Worm (Caenorhabditis elegans) whole organism, young adult: Measurements from ENCODE around the gene C44H4.8.

Source experiments
- B0019.2 ChIP-seq: fragments of 200-800 bp; sonication (Bioruptor generic); conservative IDR thresholded peaks from 2 replicates; pipeline ENCODE4 v1.3.6; 2022; ENCODE audit warnings: missing genetic modification reagents, missing genetic modification characterization, missing compliant biosample characterization
- B0261.1 ChIP-seq: sonication (generic microtip); optimal IDR thresholded peaks from 2 replicates; lab custom pipeline; 2016; ENCODE audit warnings: mild to moderate bottlenecking, missing genetic modification characterization, moderate library complexity, missing compliant biosample characterization
- B0336.3 ChIP-seq: fragments of 200-800 bp; sonication (Bioruptor generic); IDR thresholded peaks from 2 replicates; pipeline ENCODE4 v1.3.6; 2022; ENCODE audit warnings: missing genetic modification characterization, missing compliant biosample characterization
- C17E4.6 ChIP-seq: fragments of 200-800 bp; sonication (Bioruptor generic); IDR thresholded peaks from 2 replicates; pipeline ENCODE4 v1.3.6; 2022; ENCODE audit warnings: missing genetic modification reagents, missing genetic modification characterization, missing compliant biosample characterization
- F23B12.7 ChIP-seq: sonication (generic microtip); optimal IDR thresholded peaks from 2 replicates; lab custom pipeline; 2017; ENCODE audit warnings: missing genetic modification characterization, mild to moderate bottlenecking, missing compliant biosample characterization, antibody characterized with exemption, moderate library complexity; ENCODE audit not compliant: insufficient read depth
- F39B2.1 ChIP-seq: fragments of 200-800 bp; sonication (Bioruptor generic); IDR thresholded peaks from 2 replicates; pipeline ENCODE4 v1.3.6; 2022; ENCODE audit warnings: missing genetic modification reagents, missing genetic modification characterization, missing compliant biosample characterization
- F52B5.7 ChIP-seq: sonication (generic microtip); optimal IDR thresholded peaks from 2 replicates; lab custom pipeline; 2016; ENCODE audit warnings: mild to moderate bottlenecking, missing genetic modification characterization, missing compliant biosample characterization
- K11D2.4 ChIP-seq: fragments of 200-800 bp; sonication (Bioruptor generic); IDR thresholded peaks from 2 replicates; pipeline ENCODE4 v1.3.6; 2022; ENCODE audit warnings: missing genetic modification reagents, missing genetic modification characterization, missing compliant biosample characterization
- K12H6.12 ChIP-seq: fragments of 200-800 bp; sonication (Bioruptor generic); optimal IDR thresholded peaks from 2 replicates; lab custom pipeline; 2018; ENCODE audit warnings: mild to moderate bottlenecking, missing genetic modification characterization, missing compliant biosample characterization
- Y53G8AR.9 ChIP-seq: fragments of 200-800 bp; sonication (Bioruptor generic); conservative IDR thresholded peaks from 2 replicates; pipeline ENCODE4 v1.3.6; 2022; ENCODE audit warnings: missing genetic modification reagents, missing genetic modification characterization, missing compliant biosample characterization
- Y56A3A.18 ChIP-seq: fragments of 200-800 bp; sonication (Bioruptor generic); IDR thresholded peaks from 2 replicates; pipeline ENCODE4 v1.3.6; 2022; ENCODE audit warnings: missing genetic modification reagents, missing genetic modification characterization, missing compliant biosample characterization
- Y79H2A.3 ChIP-seq: fragments of 200-800 bp; sonication (Bioruptor generic); conservative IDR thresholded peaks from 2 replicates; pipeline ENCODE4 v1.3.6; 2022; ENCODE audit warnings: missing genetic modification reagents, missing genetic modification characterization, missing compliant biosample characterization
- atf-7 ChIP-seq: sonication (generic microtip); optimal IDR thresholded peaks from 2 replicates; lab custom pipeline; 2017; ENCODE audit warnings: mild to moderate bottlenecking, missing genetic modification characterization, missing compliant biosample characterization
- athp-1 ChIP-seq: sonication (generic microtip); optimal IDR thresholded peaks from 2 replicates; lab custom pipeline; 2017; ENCODE audit warnings: mild to moderate bottlenecking, missing genetic modification characterization, missing compliant biosample characterization
- attf-6 ChIP-seq: fragments of 200-800 bp; sonication (Bioruptor generic); IDR thresholded peaks from 2 replicates; pipeline ENCODE4 v1.3.6; 2022; ENCODE audit warnings: missing genetic modification reagents, missing genetic modification characterization, missing compliant biosample characterization
- bed-1 ChIP-seq: fragments of 200-800 bp; sonication (Bioruptor generic); IDR thresholded peaks from 2 replicates; pipeline ENCODE4 v1.3.6; 2022; ENCODE audit warnings: missing genetic modification reagents, missing genetic modification characterization, missing compliant biosample characterization
- cebp-1 ChIP-seq, 2 experiments: fragments of 200-800 bp in 1 of 2; sonication (Bioruptor generic) in 1 of 2; sonication (generic microtip) in 1 of 2; IDR thresholded peaks in 1 of 2; optimal IDR thresholded peaks in 1 of 2; 2 replicates each; pipeline versions ENCODE4 v1.3.6 to Lab custom; 2017 to 2022; ENCODE audit warnings: missing compliant biosample characterization in 2 of 2, missing genetic modification characterization in 2 of 2, mild to moderate bottlenecking in 1 of 2, missing genetic modification reagents in 1 of 2, moderate library complexity in 1 of 2
- ceh-100 ChIP-seq: fragments of 200-800 bp; sonication (Bioruptor generic); IDR thresholded peaks from 2 replicates; pipeline ENCODE4 v1.3.6; 2022; ENCODE audit warnings: missing genetic modification reagents, missing genetic modification characterization, missing compliant biosample characterization
- ceh-40 ChIP-seq: fragments of 200-800 bp; sonication (Bioruptor generic); IDR thresholded peaks from 2 replicates; pipeline ENCODE4 v1.3.6; 2022; ENCODE audit warnings: missing genetic modification characterization, missing compliant biosample characterization
- ceh-91 ChIP-seq: fragments of 200-800 bp; sonication (Bioruptor generic); IDR thresholded peaks from 2 replicates; pipeline ENCODE4 v1.3.6; 2022; ENCODE audit warnings: missing genetic modification reagents, missing genetic modification characterization, missing compliant biosample characterization
- die-1 ChIP-seq: sonication (generic microtip); optimal IDR thresholded peaks from 2 replicates; lab custom pipeline; 2016; ENCODE audit warnings: missing genotype, mild to moderate bottlenecking, missing genetic modification characterization, missing compliant biosample characterization
- dpff-1 ChIP-seq: sonication (generic microtip); optimal IDR thresholded peaks from 2 replicates; lab custom pipeline; 2017; ENCODE audit warnings: mild to moderate bottlenecking, missing genetic modification characterization, missing compliant biosample characterization
- egl-18 ChIP-seq: fragments of 200-800 bp; sonication (Bioruptor generic); IDR thresholded peaks from 2 replicates; pipeline ENCODE4 v1.3.6; 2022; ENCODE audit warnings: missing genetic modification reagents, missing genetic modification characterization, missing compliant biosample characterization
- ekl-4 ChIP-seq: fragments of 200-800 bp; sonication (Bioruptor generic); IDR thresholded peaks from 2 replicates; pipeline ENCODE4 v1.3.6; 2022; ENCODE audit warnings: missing genetic modification reagents, missing genetic modification characterization, missing compliant biosample characterization
- hmg-20 ChIP-seq: fragments of 200-800 bp; sonication (Bioruptor generic); IDR thresholded peaks from 2 replicates; pipeline ENCODE4 v1.3.6; 2022; ENCODE audit warnings: missing genetic modification reagents, missing genetic modification characterization, missing compliant biosample characterization
- madf-3 ChIP-seq: fragments of 200-800 bp; sonication (Bioruptor generic); IDR thresholded peaks from 2 replicates; pipeline ENCODE4 v1.3.6; 2022; ENCODE audit warnings: missing genetic modification reagents, missing genetic modification characterization, missing compliant biosample characterization
- madf-6 ChIP-seq: fragments of 200-800 bp; sonication (Bioruptor generic); IDR thresholded peaks from 2 replicates; pipeline ENCODE4 v1.3.6; 2022; ENCODE audit warnings: missing genetic modification reagents, missing genetic modification characterization, missing compliant biosample characterization
- mxl-1 ChIP-seq: sonication (generic microtip); optimal IDR thresholded peaks from 2 replicates; lab custom pipeline; 2016; ENCODE audit warnings: missing genetic modification characterization, missing compliant biosample characterization
- nfyb-1 ChIP-seq: fragments of 200-800 bp; sonication (Bioruptor generic); IDR thresholded peaks from 2 replicates; pipeline ENCODE4 v1.3.6; 2022; ENCODE audit warnings: missing genetic modification reagents, missing genetic modification characterization, missing compliant biosample characterization
- nhr-27 ChIP-seq: fragments of 200-800 bp; sonication (Bioruptor generic); optimal IDR thresholded peaks from 2 replicates; lab custom pipeline; 2018; ENCODE audit warnings: mild to moderate bottlenecking, missing genetic modification characterization, moderate library complexity, missing compliant biosample characterization
- nhr-80 ChIP-seq: sonication (generic microtip); optimal IDR thresholded peaks from 2 replicates; lab custom pipeline; 2016; ENCODE audit warnings: missing genetic modification characterization, missing compliant biosample characterization
- pbrm-1 ChIP-seq: fragments of 200-800 bp; sonication (Bioruptor generic); IDR thresholded peaks from 2 replicates; pipeline ENCODE4 v1.3.6; 2022; ENCODE audit warnings: missing genetic modification reagents, missing genetic modification characterization, missing compliant biosample characterization
- rcor-1 ChIP-seq: fragments of 200-800 bp; sonication (Bioruptor generic); IDR thresholded peaks from 2 replicates; pipeline ENCODE4 v1.3.6; 2022; ENCODE audit warnings: missing genetic modification reagents, missing genetic modification characterization, missing compliant biosample characterization
- rec-8 ChIP-seq, 2 experiments: sonication (generic microtip); optimal IDR thresholded peaks; 2 replicates each; lab custom pipeline; 2016; ENCODE audit warnings: mild to moderate bottlenecking in 2 of 2, missing genetic modification characterization in 2 of 2, missing genetic modification reagents in 2 of 2, missing genotype in 2 of 2, missing biosample characterization in 1 of 2, missing compliant biosample characterization in 1 of 2, moderate library complexity in 1 of 2
- sdz-38 ChIP-seq: sonication (generic microtip); optimal IDR thresholded peaks from 2 replicates; lab custom pipeline; 2016; ENCODE audit warnings: missing genotype, missing genetic modification characterization, missing compliant biosample characterization
- sea-2 ChIP-seq: fragments of 200-800 bp; sonication (Bioruptor generic); IDR thresholded peaks from 2 replicates; pipeline ENCODE4 v1.3.6; 2022; ENCODE audit warnings: missing genetic modification characterization, missing compliant biosample characterization
- snpc-1.3 ChIP-seq: sonication (generic microtip); optimal IDR thresholded peaks from 2 replicates; lab custom pipeline; 2017; ENCODE audit warnings: missing genetic modification characterization, mild to moderate bottlenecking, missing compliant biosample characterization, antibody characterized with exemption, moderate library complexity, missing genotype, missing genetic modification reagents; ENCODE audit not compliant: insufficient read depth
- snpc-4 ChIP-seq, 5 experiments: fragments of 150-350 bp in 1 of 5; sonication (generic microtip) in 4 of 5; optimal IDR thresholded peaks; 2 replicates each; lab custom pipeline; 2014 to 2018; ENCODE audit warnings: missing genetic modification characterization in 5 of 5, missing biosample characterization in 3 of 5, antibody characterized with exemption in 2 of 5, mild to moderate bottlenecking in 2 of 5, missing compliant biosample characterization in 2 of 5, missing genotype in 2 of 5, moderate library complexity in 2 of 5, missing genetic modification reagents in 1 of 5
- somi-1 ChIP-seq: fragments of 200-800 bp; sonication (Bioruptor generic); optimal IDR thresholded peaks from 2 replicates; lab custom pipeline; 2018; ENCODE audit warnings: mild to moderate bottlenecking, missing genetic modification characterization, missing compliant biosample characterization
- tbx-9 ChIP-seq: sonication (generic microtip); optimal IDR thresholded peaks from 2 replicates; lab custom pipeline; 2016; ENCODE audit warnings: borderline replicate concordance, missing genetic modification characterization, inconsistent platforms, missing compliant biosample characterization
- tlf-1 ChIP-seq: fragments of 200-800 bp; sonication (Bioruptor generic); optimal IDR thresholded peaks from 2 replicates; lab custom pipeline; 2018; ENCODE audit warnings: mild to moderate bottlenecking, missing genetic modification characterization, missing compliant biosample characterization
- unc-130 ChIP-seq: sonication (generic microtip); optimal IDR thresholded peaks from 2 replicates; lab custom pipeline; 2016; ENCODE audit warnings: missing genetic modification reagents, missing genetic modification characterization, missing compliant biosample characterization
- xnd-1 ChIP-seq: sonication (generic microtip); optimal IDR thresholded peaks from 2 replicates; lab custom pipeline; 2016; ENCODE audit warnings: missing genotype, missing genetic modification reagents, missing genetic modification characterization, missing compliant biosample characterization
- zfh-2 ChIP-seq: fragments of 200-800 bp; sonication (Bioruptor generic); conservative IDR thresholded peaks from 2 replicates; pipeline ENCODE4 v1.3.6; 2022; ENCODE audit warnings: missing genetic modification reagents, missing genetic modification characterization, missing compliant biosample characterization
- ztf-22 ChIP-seq: fragments of 200-800 bp; sonication (Bioruptor generic); optimal IDR thresholded peaks from 2 replicates; lab custom pipeline; 2018; ENCODE audit warnings: mild to moderate bottlenecking, missing genetic modification characterization, moderate library complexity, missing compliant biosample characterization
- ztf-3 ChIP-seq: fragments of 200-800 bp; sonication (Bioruptor generic); optimal IDR thresholded peaks from 2 replicates; lab custom pipeline; 2018; ENCODE audit warnings: mild to moderate bottlenecking, missing genetic modification characterization, missing compliant biosample characterization
- ztf-6 ChIP-seq: fragments of 200-800 bp; sonication (Bioruptor generic); IDR thresholded peaks from 2 replicates; pipeline ENCODE4 v1.3.6; 2022; ENCODE audit warnings: missing genetic modification reagents, missing genetic modification characterization, missing compliant biosample characterization

Gene C44H4.8

ce11 chrX:14561416-14561973 lies 33.4 kb upstream of the C44H4.8 start:
- TF ChIP-seq B0261.1 (tag; lab: Kevin White, UChicago), result no peak
- no peak for TF ChIP-seq madf-3
- no peak for TF ChIP-seq C17E4.6 (GFP tag; lab: Robert Waterston, UW)
- peak; percentile 68 for TF ChIP-seq K12H6.12 (tag; lab: Kevin White, UChicago)
- TF ChIP-seq madf-6, result no peak
- no peak for TF ChIP-seq cebp-1 (GFP tag; IDR thresholded peaks at IDR 0.05; lab: Robert Waterston, UW)
- peak; percentile 65 for TF ChIP-seq cebp-1 (tag; optimal IDR thresholded peaks at IDR 0.05; lab: Kevin White, UChicago)
- TF ChIP-seq die-1 (tag; lab: Kevin White, UChicago), result no peak
- peak; percentile 48 for TF ChIP-seq ztf-22 (GFP tag; lab: Kevin White, UChicago)
- TF ChIP-seq somi-1 (GFP tag; lab: Kevin White, UChicago), result peak; percentile 65
- TF ChIP-seq tlf-1 (GFP tag; lab: Kevin White, UChicago), result no peak
- no peak for TF ChIP-seq bed-1 (GFP tag; lab: Robert Waterston, UW)
- 0 out of 2 replicates have a peak, but pooled peaks have one; percentile 61 for TF ChIP-seq K11D2.4 (GFP tag; lab: Robert Waterston, UW)
- TF ChIP-seq snpc-4 (GFP tag; optimal IDR thresholded peaks at IDR 0.05; lab: Kevin White, UChicago), result no peak
- peak in 1 of 4 experiments; percentile 12 for TF ChIP-seq snpc-4 (tag; optimal IDR thresholded peaks at IDR 0.05; lab: Kevin White, UChicago)
- TF ChIP-seq rec-8 (tag; optimal IDR thresholded peaks at IDR 0.05; lab: Kevin White, UChicago), result no peak
- TF ChIP-seq unc-130 (GFP tag; lab: Kevin White, UChicago), result no peak
- no peak for TF ChIP-seq B0019.2 (GFP tag; lab: Robert Waterston, UW)
- TF ChIP-seq sea-2, result no peak
- TF ChIP-seq ztf-3, result no peak
- TF ChIP-seq xnd-1, result no peak
- TF ChIP-seq atf-7 (tag; lab: Kevin White, UChicago), result peak; percentile 27
- no peak for TF ChIP-seq attf-6
- TF ChIP-seq egl-18, result no peak
- no peak for TF ChIP-seq nfyb-1
- TF ChIP-seq Y53G8AR.9, result peak; percentile 63
- TF ChIP-seq ceh-100 (GFP tag; lab: Robert Waterston, UW), result no peak
- no peak for TF ChIP-seq hmg-20 (GFP tag; lab: Robert Waterston, UW)
- TF ChIP-seq mxl-1 (tag; lab: Kevin White, UChicago), result no peak
- TF ChIP-seq ceh-91 (GFP tag; lab: Robert Waterston, UW), result no peak
- no peak for TF ChIP-seq snpc-1.3 (tag; lab: Kevin White, UChicago)
- no peak for TF ChIP-seq F23B12.7 (tag; lab: Kevin White, UChicago)
- peak; percentile 78 for TF ChIP-seq zfh-2 (GFP tag; lab: Robert Waterston, UW)
- TF ChIP-seq F52B5.7 (tag; lab: Kevin White, UChicago), result no peak
- TF ChIP-seq pbrm-1, result peak; percentile 23; the same call in 1 of the 2 replicates
- no peak for TF ChIP-seq ceh-40 (GFP tag; lab: Robert Waterston, UW)
- peak; percentile 61 for TF ChIP-seq nhr-80 (tag; lab: Kevin White, UChicago)
- no peak for TF ChIP-seq dpff-1
- peak; percentile 32; the same call in 1 of the 2 replicates for TF ChIP-seq rcor-1 (GFP tag; lab: Robert Waterston, UW)
- no peak for TF ChIP-seq Y79H2A.3 (GFP tag; lab: Robert Waterston, UW)
- TF ChIP-seq nhr-27 (tag; lab: Kevin White, UChicago), result no peak
- TF ChIP-seq sdz-38 (tag; lab: Kevin White, UChicago), result no peak
- TF ChIP-seq B0336.3 (GFP tag; lab: Robert Waterston, UW), result no peak
- TF ChIP-seq tbx-9 (tag; lab: Kevin White, UChicago), result no peak
- peak; percentile 14; the same call in 1 of the 2 replicates for TF ChIP-seq ekl-4
- no peak for TF ChIP-seq Y56A3A.18
- no peak for TF ChIP-seq athp-1 (tag; lab: Kevin White, UChicago)
- no peak for TF ChIP-seq F39B2.1 (GFP tag; lab: Robert Waterston, UW)
- no peak for TF ChIP-seq ztf-6 (GFP tag; lab: Robert Waterston, UW)
